Fruit fly (Drosophila melanogaster): ENCODE data around the gene CG14292.

CG14292 gene

DNA sequence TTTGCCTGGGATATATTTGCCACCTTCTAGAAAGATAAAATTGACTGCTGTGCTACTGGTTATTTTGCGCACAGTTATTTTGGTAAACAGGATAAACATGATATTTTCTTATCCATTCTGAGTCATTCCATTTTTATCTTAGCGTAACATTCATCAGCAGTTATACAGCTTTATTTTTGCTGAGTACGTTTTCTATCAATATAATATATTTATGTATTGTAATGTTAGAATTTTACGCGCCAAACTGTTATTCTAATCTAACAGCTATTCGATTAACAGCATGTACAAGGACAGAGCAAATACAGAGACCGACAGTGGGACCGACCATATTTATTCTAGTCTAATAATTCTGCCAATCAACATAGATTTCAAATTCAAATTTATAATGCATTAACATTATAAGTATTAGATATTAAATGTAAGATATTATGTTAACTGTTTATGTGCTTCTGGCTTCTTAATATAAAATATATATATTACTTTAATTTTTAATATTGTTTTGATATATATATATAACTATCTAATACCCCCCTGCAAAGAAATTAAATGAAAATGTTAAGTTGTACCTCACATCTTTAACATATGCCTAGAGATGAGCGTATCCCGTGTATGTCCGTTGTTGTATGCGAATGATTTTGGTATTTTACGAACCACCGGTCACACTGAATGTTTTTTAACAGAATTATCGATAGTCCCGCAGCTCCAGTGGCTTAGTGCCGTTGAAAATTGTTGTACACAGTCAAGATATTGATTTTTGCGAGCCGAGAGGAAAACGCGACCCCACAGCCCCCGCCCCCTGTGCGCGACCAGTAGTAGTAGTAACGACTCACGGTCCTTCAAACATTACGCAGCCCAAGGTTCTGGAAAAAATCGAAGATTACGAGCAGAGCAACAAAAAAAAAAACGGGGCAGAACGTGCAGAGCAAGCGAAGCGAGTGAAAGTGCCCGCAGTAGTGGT lies 745 bp upstream of the CG14292 start, which contains the start of gene EndoA (continued):
- TF ChIP-seq Tbp (GFP tag; optimal IDR thresholded peaks at IDR 0.05) (no peak), Optix (GFP tag; IDR thresholded peaks at IDR 0.05) (no peak), CG10274 (GFP tag; optimal IDR thresholded peaks at IDR 0.05) (no peak), pb (GFP tag; optimal IDR thresholded peaks at IDR 0.05) (no peak), Xbp1 (GFP tag; optimal IDR thresholded peaks at IDR 0.05) (peak; percentile 37), en (GFP tag; optimal IDR thresholded peaks at IDR 0.05) (no peak), CG31441 (GFP tag; IDR thresholded peaks at IDR 0.05) (peak; percentile 66), Dref (GFP tag; IDR thresholded peaks at IDR 0.05) (peak; percentile 80), CG6765 (GFP tag; optimal IDR thresholded peaks at IDR 0.05) (no peak), zen (tag; optimal IDR thresholded peaks at IDR 0.05) (peak; percentile 23), CG4820 (GFP tag; optimal IDR thresholded peaks at IDR 0.05) (peak; percentile 25), CG14965 (GFP tag; optimal IDR thresholded peaks at IDR 0.05; ENCODE audit: borderline replicate concordance) (no peak), CG10267 (tag; optimal IDR thresholded peaks at IDR 0.05) (peak; percentile 64)

DNA sequence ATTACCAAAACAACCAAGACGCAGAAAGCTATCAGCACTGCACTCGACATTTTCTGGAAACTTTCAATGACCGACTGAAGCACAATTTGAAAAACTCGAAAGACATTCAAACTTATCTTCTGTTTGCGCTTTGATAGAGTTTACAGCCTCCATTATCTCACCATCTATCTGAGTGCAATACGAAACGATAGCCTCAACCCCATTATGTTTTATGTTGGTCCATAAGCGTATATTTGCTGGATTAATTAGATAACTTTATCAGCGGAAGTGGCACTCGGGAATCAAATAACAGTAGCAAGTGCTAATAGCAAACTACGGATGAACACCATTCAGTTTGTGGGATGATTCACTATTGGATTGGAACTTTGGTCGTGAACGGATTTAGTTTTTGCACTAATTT lies 2.6 kb downstream of the CG14292 start, which contains the start of gene CG34284:
Gene CG34284, minus strand, starts transcription at position 76 of the 400 bp plus-strand sequence.
- TF ChIP-seq Ets97D (GFP tag; optimal IDR thresholded peaks at IDR 0.05) (no peak), PHDP (tag; optimal IDR thresholded peaks at IDR 0.05) (peak; percentile 36), Med (GFP tag) (peak; percentile 27), CG2678 (tag; optimal IDR thresholded peaks at IDR 0.05) (peak; percentile 37), CG15269 (tag; optimal IDR thresholded peaks at IDR 0.05) (peak; percentile 16), CG12071 (GFP tag; optimal IDR thresholded peaks at IDR 0.05) (peak; percentile 49), CG4707 (GFP tag; optimal IDR thresholded peaks at IDR 0.05) (no peak), CG13296 (GFP tag; optimal IDR thresholded peaks at IDR 0.05) (peak; percentile 55), ATbp (GFP tag; optimal IDR thresholded peaks at IDR 0.05) (peak; percentile 2), mirr (GFP tag; optimal IDR thresholded peaks at IDR 0.05) (peak; percentile 1)

DNA sequence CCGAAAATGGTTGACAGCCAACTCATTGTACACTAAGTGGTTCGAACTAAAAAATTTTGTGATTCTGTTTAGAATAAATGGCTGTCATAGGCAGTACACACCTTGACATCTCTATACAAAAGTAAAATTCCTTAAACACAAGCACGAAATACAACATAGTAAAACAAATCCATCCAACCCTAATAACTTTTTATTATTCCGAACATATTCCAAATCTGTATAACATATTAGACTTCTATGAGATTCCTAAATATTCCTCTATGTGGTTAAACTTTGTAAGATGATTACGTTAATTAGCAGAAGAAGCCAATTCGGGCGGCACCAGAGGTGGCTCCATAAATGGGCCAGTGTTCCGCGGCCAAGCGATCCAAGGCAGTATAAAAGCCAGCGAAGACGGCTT lies 3.3 kb downstream of the CG14292 start, which contains the start of gene CG14294:
Gene CG14294, minus strand, starts transcription at position 101 of the 400 bp plus-strand sequence.
- TF ChIP-seq amos (GFP tag; IDR thresholded peaks at IDR 0.05; ENCODE audit: partially characterized antibody) (no peak), Fer2 (tag; optimal IDR thresholded peaks at IDR 0.05) (no peak), CG10462 (GFP tag; optimal IDR thresholded peaks at IDR 0.05) (no peak), CG32767 (GFP tag; IDR thresholded peaks at IDR 0.05) (no peak), twi (tag; optimal IDR thresholded peaks at IDR 0.05) (no peak), pb (GFP tag; optimal IDR thresholded peaks at IDR 0.05) (no peak), HLHmδ (GFP tag; optimal IDR thresholded peaks at IDR 0.05) (no peak)

DNA sequence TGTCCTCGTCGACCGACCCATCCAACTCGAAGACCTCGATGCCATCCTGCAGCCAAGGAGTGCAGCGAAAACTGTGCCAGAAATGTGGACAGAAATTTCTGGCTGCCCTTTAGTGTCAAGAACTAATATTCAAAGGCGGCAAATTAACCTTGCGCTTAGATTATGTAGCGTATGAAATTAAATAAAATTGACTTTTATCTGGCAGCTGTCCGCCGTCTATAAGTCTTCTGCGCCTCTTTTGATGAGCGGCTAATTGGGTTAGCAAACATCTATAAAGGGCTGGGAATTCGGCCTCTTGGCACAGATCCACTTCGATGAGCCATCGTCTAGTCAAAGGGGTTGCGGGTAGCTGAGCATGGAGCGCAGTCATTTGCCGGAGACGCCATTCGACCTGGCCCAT lies 6.3 kb downstream of the CG14292 start, which contains the start of gene Rh2:
Gene Rh2, plus strand, starts transcription at position 301 of the 400 bp plus-strand sequence.
- no peak for TF ChIP-seq NFAT (GFP tag; IDR thresholded peaks at IDR 0.05)
- TF ChIP-seq twi (tag; optimal IDR thresholded peaks at IDR 0.05): no peak
- TF ChIP-seq Ets65A (GFP tag): no peak
- TF ChIP-seq CG4617 (GFP tag; optimal IDR thresholded peaks at IDR 0.05; ENCODE audit: borderline replicate concordance): no peak
- TF ChIP-seq lov (optimal IDR thresholded peaks at IDR 0.05): no peak
- no peak for TF ChIP-seq lov (GFP tag; IDR thresholded peaks at IDR 0.05)
- no peak for TF ChIP-seq D19B (GFP tag; optimal IDR thresholded peaks at IDR 0.05)
- TF ChIP-seq tup (GFP tag; optimal IDR thresholded peaks at IDR 0.05): no peak
- TF ChIP-seq Dll (GFP tag; IDR thresholded peaks at IDR 0.05; ENCODE audit: partially characterized antibody): no peak
- no peak for TF ChIP-seq knrl (GFP tag; IDR thresholded peaks at IDR 0.05; ENCODE audit: partially characterized antibody)
- no peak for TF ChIP-seq Nf-YA (GFP tag; IDR thresholded peaks at IDR 0.05)
- TF ChIP-seq chinmo (GFP tag; IDR thresholded peaks at IDR 0.05; ENCODE audit: partially characterized antibody): no peak
- no peak for TF ChIP-seq pros (GFP tag; optimal IDR thresholded peaks at IDR 0.05)
- no peak for TF ChIP-seq Usf (GFP tag; optimal IDR thresholded peaks at IDR 0.05)
- TF ChIP-seq CG7839 (tag; optimal IDR thresholded peaks at IDR 0.05): no peak
- no peak for TF ChIP-seq CG1647 (GFP tag; optimal IDR thresholded peaks at IDR 0.05)
- TF ChIP-seq Gug (GFP tag; IDR thresholded peaks at IDR 0.05): no peak
